Fruit fly (Drosophila melanogaster): ENCODE results near the gene GNBP1.

Gene GNBP1

DNA sequence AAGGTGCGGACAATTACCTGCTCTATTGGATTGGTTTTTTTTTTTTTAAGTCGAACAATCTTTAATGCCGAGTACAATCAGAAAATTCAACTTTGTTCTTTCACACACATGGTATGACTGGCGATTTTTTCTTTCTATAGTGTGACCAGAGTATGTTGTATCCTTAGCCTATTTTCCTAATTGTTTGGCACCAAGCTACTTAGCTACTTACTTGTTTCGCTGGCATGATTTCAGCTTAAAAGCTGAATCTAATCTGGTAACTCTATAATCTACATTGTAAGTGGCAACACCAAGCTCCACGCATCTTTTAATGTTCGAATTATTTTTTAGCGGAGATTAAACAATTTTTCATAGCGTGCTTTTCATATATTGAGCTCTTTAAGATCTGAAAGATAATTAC, 47.6 kb downstream of the GNBP1 start, which contains the start of gene CG12477:
Gene CG12477, minus strand, starts transcription at position 101 of the 400 bp plus-strand sequence.
- no peak for TF ChIP-seq Hr96 (GFP tag; optimal IDR thresholded peaks at IDR 0.05)
- TF ChIP-seq CG33017 (tag; optimal IDR thresholded peaks at IDR 0.05): no peak
- no peak for TF ChIP-seq bab1 (GFP tag; optimal IDR thresholded peaks at IDR 0.05)
- no peak for TF ChIP-seq CG14711 (tag; optimal IDR thresholded peaks at IDR 0.05)
- no peak for TF ChIP-seq CG12768 (GFP tag; optimal IDR thresholded peaks at IDR 0.05)
- no peak for TF ChIP-seq CG11617 (GFP tag; optimal IDR thresholded peaks at IDR 0.05)
- no peak for TF ChIP-seq tj (GFP tag; optimal IDR thresholded peaks at IDR 0.05)
- no peak for TF ChIP-seq kay (GFP tag; ENCODE audit: borderline replicate concordance)
- TF ChIP-seq cic (GFP tag; optimal IDR thresholded peaks at IDR 0.05): no peak
- no peak for TF ChIP-seq ovo (GFP tag; optimal IDR thresholded peaks at IDR 0.05)
- TF ChIP-seq CG7045 (GFP tag; optimal IDR thresholded peaks at IDR 0.05): no peak
- no peak for TF ChIP-seq CG5204 (GFP tag; optimal IDR thresholded peaks at IDR 0.05)
- no peak for TF ChIP-seq Mnt (GFP tag; optimal IDR thresholded peaks at IDR 0.05)
- no peak for TF ChIP-seq Clk (GFP tag; optimal IDR thresholded peaks at IDR 0.05)
- TF ChIP-seq CG7101 (tag; optimal IDR thresholded peaks at IDR 0.05): no peak
- no peak for TF ChIP-seq cnc (optimal IDR thresholded peaks at IDR 0.05)
- TF ChIP-seq toe (GFP tag; optimal IDR thresholded peaks at IDR 0.05): no peak
- TF ChIP-seq pad (GFP tag; optimal IDR thresholded peaks at IDR 0.05): no peak
- TF ChIP-seq CG1620 (GFP tag; optimal IDR thresholded peaks at IDR 0.05): no peak

All from whole organism, adult.